Worm (Caenorhabditis elegans) whole organism, dauer: ENCODE results near the gene cox-6B.

Source experiments
- unc-62 ChIP-seq: sonication (generic microtip); optimal IDR thresholded peaks from 2 replicates; lab custom pipeline; 2017; ENCODE audit warnings: missing biosample characterization, missing genetic modification reagents, missing genetic modification characterization

Gene cox-6B

DNA sequence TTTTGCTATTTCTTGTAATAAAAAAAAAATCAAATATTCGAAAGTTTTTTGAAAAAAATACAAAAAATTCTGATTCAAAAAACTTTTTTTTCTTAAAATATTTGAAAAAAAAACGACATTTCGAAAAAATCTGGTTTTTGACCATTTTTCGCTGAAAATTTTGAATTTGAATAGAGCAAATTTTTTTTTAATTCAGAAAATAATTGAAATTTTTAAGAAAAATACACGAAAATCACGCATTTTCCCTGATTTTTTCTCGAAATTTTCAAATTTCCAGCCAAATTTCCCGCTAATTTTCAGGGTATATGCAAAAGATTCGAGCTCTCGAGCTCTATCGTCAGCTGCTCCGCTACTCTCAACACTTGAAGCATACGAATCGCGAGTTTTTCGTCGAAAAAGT, 127.3 kb downstream of the cox-6B start, which contains the start of gene Y71H2AM.1:
Gene Y71H2AM.1, plus strand, starts transcription at position 301 of the 400 bp plus-strand sequence.
- no peak for TF ChIP-seq unc-62 (GFP tag; lab: Kevin White, UChicago)

DNA sequence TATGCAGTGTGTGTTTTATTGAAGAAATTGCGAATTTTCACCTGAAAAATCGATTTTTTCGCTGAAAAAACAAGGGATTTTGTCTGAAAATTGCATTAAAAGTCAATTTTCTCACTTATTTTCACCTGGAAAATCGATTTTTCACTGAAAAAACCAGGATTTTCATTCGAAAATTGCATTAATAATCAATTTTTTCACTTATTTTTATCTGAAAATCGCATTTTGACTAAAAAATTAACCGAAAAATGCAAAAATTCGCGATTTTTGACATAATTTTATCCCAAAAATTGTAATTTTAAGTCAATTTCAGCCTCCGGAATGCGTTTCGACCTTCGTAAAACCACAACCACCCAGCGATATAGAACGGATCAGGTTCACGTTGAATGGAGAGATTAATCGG, 133.0 kb downstream of the cox-6B start, which contains the start of gene Y71H2AM.29:
Gene Y71H2AM.29, plus strand, starts transcription at position 301 of the 400 bp plus-strand sequence.
- TF ChIP-seq unc-62 (GFP tag; lab: Kevin White, UChicago) = no peak

DNA sequence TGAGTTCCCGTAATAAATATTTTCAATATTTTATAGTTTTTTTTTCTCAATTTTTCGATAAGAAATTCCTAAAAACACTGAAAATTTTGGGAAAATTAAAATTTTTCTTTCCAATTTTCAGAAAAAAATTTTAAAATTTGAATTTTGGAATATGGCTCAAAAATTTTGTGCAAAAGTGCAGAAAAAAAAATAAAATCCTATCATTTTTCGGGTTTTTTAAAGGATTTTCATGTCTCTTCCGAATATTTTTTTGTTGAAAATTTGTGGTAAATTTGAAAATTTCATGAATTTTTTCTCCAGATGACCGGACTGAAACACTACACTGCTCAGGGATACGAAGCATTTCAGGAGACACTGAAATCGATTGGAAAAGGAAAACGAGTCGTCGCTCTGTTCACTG, 134.9 kb downstream of the cox-6B start, which contains the start of gene txdc-17:
Gene txdc-17, plus strand, starts transcription at position 301 of the 400 bp plus-strand sequence.
- no peak for TF ChIP-seq unc-62 (GFP tag; lab: Kevin White, UChicago)

DNA sequence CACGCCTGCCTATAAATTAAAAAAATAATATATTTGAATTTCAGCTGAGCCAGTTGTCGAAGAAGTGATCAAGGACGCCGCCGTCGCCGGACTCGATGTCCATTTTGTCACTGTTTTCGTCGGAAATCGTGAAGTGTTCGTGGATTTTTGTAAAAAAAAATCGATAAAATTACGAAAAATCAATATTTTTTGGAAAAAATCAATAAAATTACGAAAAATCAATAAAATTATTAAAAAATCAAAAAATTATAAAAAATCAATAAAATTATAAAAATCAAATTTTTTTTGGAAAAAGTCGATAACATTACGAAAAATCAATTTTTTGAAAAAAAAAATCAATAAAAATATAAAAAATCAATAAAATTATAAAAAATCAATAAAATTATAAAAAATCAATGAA, 135.5 kb downstream of the cox-6B start:
- TF ChIP-seq unc-62 (GFP tag; lab: Kevin White, UChicago) = no peak

DNA sequence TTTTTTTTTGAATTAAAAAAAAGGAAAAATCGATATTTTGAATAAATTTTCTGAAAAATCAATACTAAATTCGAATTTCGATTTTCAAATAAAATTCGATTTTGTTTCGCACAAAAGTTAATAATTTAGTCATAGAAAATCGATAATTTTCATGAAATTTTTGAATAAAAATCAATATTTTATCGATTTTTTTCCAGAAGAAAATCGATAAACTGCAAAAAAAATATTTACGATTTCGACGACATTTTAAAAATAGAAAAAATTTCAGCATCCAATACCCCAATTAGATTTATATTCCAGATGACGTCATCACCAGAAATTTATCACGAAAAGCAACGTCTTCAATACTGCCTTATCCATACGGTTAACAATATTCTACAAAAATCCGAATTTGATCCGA, 136.9 kb downstream of the cox-6B start, which contains the start of gene josd-1:
Gene josd-1, plus strand, starts transcription at position 301 of the 400 bp plus-strand sequence.
- TF ChIP-seq unc-62 (GFP tag; lab: Kevin White, UChicago) = no peak
